Fruit fly (Drosophila melanogaster) whole organism, embryonic: Measurements from ENCODE around the gene wrm2.

Experiments
- Asciz ChIP-seq: fragments of 200-800 bp; sonication (Bioruptor generic); optimal IDR thresholded peaks from 2 replicates; lab custom pipeline; 2017; ENCODE audit warnings: missing biosample characterization, mild to moderate bottlenecking, missing genetic modification characterization, missing genetic modification reagents
- CG11247 ChIP-seq: fragments of 200-800 bp; sonication (Bioruptor generic); IDR thresholded peaks from 2 replicates; pipeline ENCODE4 v1.3.6; 2022; ENCODE audit warnings: missing biosample characterization, missing genetic modification characterization
- CG11456 ChIP-seq: fragments of 200-800 bp; sonication (Bioruptor generic); IDR thresholded peaks from 3 replicates; pipeline ENCODE4 v1.3.6; 2022; ENCODE audit warnings: missing biosample characterization, missing genetic modification characterization
- CG11504 ChIP-seq: fragments of 200-800 bp; sonication (Bioruptor generic); optimal IDR thresholded peaks from 3 replicates; lab custom pipeline; 2019; ENCODE audit warnings: missing biosample characterization, mild to moderate bottlenecking, missing genetic modification characterization, moderate library complexity
- CG11695 ChIP-seq: fragments of 200-800 bp; sonication (Bioruptor generic); IDR thresholded peaks from 3 replicates; pipeline ENCODE4 v1.3.6; 2022; ENCODE audit warnings: missing biosample characterization, missing genetic modification characterization
- CG1233 ChIP-seq: fragments of 200-800 bp; sonication (Bioruptor generic); optimal IDR thresholded peaks from 4 replicates; lab custom pipeline; 2018; ENCODE audit warnings: missing biosample characterization, mild to moderate bottlenecking, missing genetic modification characterization
- CG14860 ChIP-seq: fragments of 200-800 bp; sonication (Bioruptor generic); IDR thresholded peaks from 3 replicates; pipeline ENCODE4 v1.3.6; 2022; ENCODE audit warnings: missing biosample characterization, missing genetic modification characterization; ENCODE audit not compliant: partially characterized antibody
- CG1603 ChIP-seq: fragments of 200-800 bp; sonication (Bioruptor generic); optimal IDR thresholded peaks from 2 replicates; lab custom pipeline; 2019; ENCODE audit warnings: missing biosample characterization, mild to moderate bottlenecking, missing genetic modification characterization, moderate library complexity
- CG17829 ChIP-seq: fragments of 200-800 bp; optimal IDR thresholded peaks from 2 replicates; lab custom pipeline; 2019; ENCODE audit warnings: missing biosample characterization, mild to moderate bottlenecking, missing genetic modification characterization, moderate library complexity
- CG18011 ChIP-seq: fragments of 200-800 bp; sonication (Bioruptor generic); optimal IDR thresholded peaks from 2 replicates; lab custom pipeline; 2017; ENCODE audit warnings: missing biosample characterization, missing genetic modification characterization, mild to moderate bottlenecking, moderate library complexity, missing genotype
- CG2678 ChIP-seq: fragments of 200-800 bp; sonication (Bioruptor generic); optimal IDR thresholded peaks from 3 replicates; lab custom pipeline; 2019; ENCODE audit warnings: missing biosample characterization, mild to moderate bottlenecking, missing genetic modification characterization, moderate library complexity
- CG30020 ChIP-seq: fragments of 200-800 bp; optimal IDR thresholded peaks from 2 replicates; lab custom pipeline; 2019; ENCODE audit warnings: missing biosample characterization, mild to moderate bottlenecking, missing genetic modification characterization, moderate library complexity
- CG32767 ChIP-seq: fragments of 200-800 bp; sonication (Bioruptor generic); IDR thresholded peaks from 2 replicates; pipeline ENCODE4 v1.3.6; 2022; ENCODE audit warnings: missing biosample characterization, missing genetic modification characterization
- CG34376 ChIP-seq: fragments of 200-800 bp; sonication (Bioruptor generic); optimal IDR thresholded peaks from 2 replicates; lab custom pipeline; 2018; ENCODE audit warnings: missing biosample characterization, mild to moderate bottlenecking, missing genetic modification characterization
- CG3838 ChIP-seq: fragments of 200-800 bp; sonication (Bioruptor generic); optimal IDR thresholded peaks from 3 replicates; lab custom pipeline; 2016; ENCODE audit warnings: missing biosample characterization, missing genetic modification characterization
- CG6813 ChIP-seq: fragments of 200-800 bp; sonication (Bioruptor generic); optimal IDR thresholded peaks from 2 replicates; lab custom pipeline; 2017; ENCODE audit warnings: missing biosample characterization, missing genetic modification characterization, mild to moderate bottlenecking, moderate library complexity, missing genetic modification reagents
- CG8089 ChIP-seq: fragments of 200-800 bp; sonication (Bioruptor generic); optimal IDR thresholded peaks from 3 replicates; lab custom pipeline; 2016; ENCODE audit warnings: missing biosample characterization, missing genetic modification characterization
- CG8359 ChIP-seq: fragments of 200-800 bp; sonication (Bioruptor generic); optimal IDR thresholded peaks from 2 replicates; lab custom pipeline; 2017; ENCODE audit warnings: missing biosample characterization, mild to moderate bottlenecking, missing genetic modification characterization, borderline replicate concordance
- CG9727 ChIP-seq: fragments of 200-800 bp; sonication (Bioruptor generic); optimal IDR thresholded peaks from 3 replicates; lab custom pipeline; 2017; ENCODE audit warnings: missing biosample characterization, mild to moderate bottlenecking, missing genetic modification characterization
- CrebB ChIP-seq: fragments of 200-800 bp; sonication (Bioruptor generic); optimal IDR thresholded peaks from 3 replicates; lab custom pipeline; 2018; ENCODE audit warnings: missing biosample characterization, mild to moderate bottlenecking, missing genetic modification characterization
- Drgx ChIP-seq: fragments of 200-800 bp; sonication (Bioruptor generic); IDR thresholded peaks from 2 replicates; pipeline ENCODE4 v1.3.6; 2022; ENCODE audit warnings: missing biosample characterization, missing genetic modification characterization
- E2f1 ChIP-seq: fragments of 200-800 bp; sonication (Bioruptor generic); IDR thresholded peaks from 2 replicates; pipeline ENCODE4 v1.3.6; 2022; ENCODE audit warnings: missing biosample characterization, missing genetic modification characterization
- Fer2 ChIP-seq: fragments of 200-800 bp; sonication (Bioruptor generic); optimal IDR thresholded peaks from 2 replicates; lab custom pipeline; 2018; ENCODE audit warnings: missing biosample characterization, mild to moderate bottlenecking, missing genetic modification characterization, moderate library complexity
- NC2α ChIP-seq: fragments of 200-800 bp; sonication (Bioruptor generic); optimal IDR thresholded peaks from 2 replicates; lab custom pipeline; 2016; ENCODE audit warnings: missing biosample characterization, missing genetic modification characterization
- Neu2 ChIP-seq: fragments of 200-800 bp; sonication (Bioruptor generic); optimal IDR thresholded peaks from 3 replicates; lab custom pipeline; 2016; ENCODE audit warnings: missing biosample characterization, missing genetic modification characterization, borderline replicate concordance
- NfI ChIP-seq: fragments of 200-800 bp; sonication (Bioruptor generic); optimal IDR thresholded peaks from 3 replicates; lab custom pipeline; 2018; ENCODE audit warnings: missing biosample characterization, mild to moderate bottlenecking, missing genetic modification characterization, moderate library complexity
- Rfx ChIP-seq: fragments of 200-800 bp; sonication (Bioruptor generic); IDR thresholded peaks from 2 replicates; pipeline ENCODE4 v1.3.6; 2022; ENCODE audit warnings: missing biosample characterization, missing genetic modification characterization
- Side ChIP-seq: fragments of 200-800 bp; sonication (Bioruptor generic); optimal IDR thresholded peaks from 2 replicates; lab custom pipeline; 2016; ENCODE audit warnings: missing biosample characterization, missing genetic modification characterization
- Sry-β ChIP-seq: fragments of 200-800 bp; sonication (Bioruptor generic); optimal IDR thresholded peaks from 2 replicates; lab custom pipeline; 2018; ENCODE audit warnings: missing biosample characterization, mild to moderate bottlenecking, missing genetic modification characterization, moderate library complexity
- ase ChIP-seq: fragments of 200-800 bp; sonication (Bioruptor generic); IDR thresholded peaks from 3 replicates; pipeline ENCODE4 v1.3.6; 2022; ENCODE audit warnings: missing biosample characterization, missing genetic modification characterization
- cad ChIP-seq: fragments of >200 bp; optimal IDR thresholded peaks from 2 replicates; lab custom pipeline; 2017; ENCODE audit warnings: missing biosample characterization, missing genetic modification characterization
- cg ChIP-seq: fragments of 200-800 bp; sonication (Bioruptor generic); optimal IDR thresholded peaks from 3 replicates; lab custom pipeline; 2019; ENCODE audit warnings: missing biosample characterization, mild to moderate bottlenecking, missing genetic modification characterization, moderate library complexity
- chinmo ChIP-seq: fragments of 200-800 bp; sonication (Bioruptor generic); IDR thresholded peaks from 4 replicates; pipeline ENCODE4 v1.3.6; 2022; ENCODE audit warnings: missing biosample characterization, missing genetic modification characterization; ENCODE audit not compliant: partially characterized antibody
- ewg ChIP-seq: fragments of 200-800 bp; sonication (Bioruptor generic); optimal IDR thresholded peaks from 3 replicates; lab custom pipeline; 2017; ENCODE audit warnings: mild to moderate bottlenecking, missing biosample characterization, missing genetic modification reagents, missing genetic modification characterization
- gem ChIP-seq: fragments of 200-800 bp; sonication (Bioruptor generic); optimal IDR thresholded peaks from 2 replicates; lab custom pipeline; 2019; ENCODE audit warnings: missing biosample characterization, mild to moderate bottlenecking, missing genetic modification characterization, moderate library complexity
- h ChIP-seq: fragments of >200 bp; optimal IDR thresholded peaks from 2 replicates; lab custom pipeline; 2017
- hbn ChIP-seq: fragments of 200-800 bp; sonication (Bioruptor generic); IDR thresholded peaks from 2 replicates; pipeline ENCODE4 v1.3.6; 2022; ENCODE audit warnings: missing biosample characterization, missing genetic modification characterization; ENCODE audit not compliant: partially characterized antibody
- jigr1 ChIP-seq: fragments of 200-800 bp; sonication (Bioruptor generic); IDR thresholded peaks from 3 replicates; pipeline ENCODE4 v1.3.6; 2022; ENCODE audit warnings: missing biosample characterization, missing genetic modification characterization
- kah ChIP-seq: fragments of 200-800 bp; sonication (Bioruptor generic); optimal IDR thresholded peaks from 2 replicates; lab custom pipeline; 2018; ENCODE audit warnings: missing biosample characterization, mild to moderate bottlenecking, missing genetic modification characterization
- luna ChIP-seq: fragments of 200-800 bp; sonication (Bioruptor generic); optimal IDR thresholded peaks from 2 replicates; lab custom pipeline; 2016; ENCODE audit warnings: missing biosample characterization, missing genetic modification characterization
- mam ChIP-seq: fragments of 200-800 bp; sonication (Bioruptor generic); optimal IDR thresholded peaks from 3 replicates; lab custom pipeline; 2016; ENCODE audit warnings: missing biosample characterization, missing genetic modification characterization
- oc ChIP-seq: fragments of 200-800 bp; sonication (Bioruptor generic); optimal IDR thresholded peaks from 2 replicates; lab custom pipeline; 2018; ENCODE audit warnings: missing biosample characterization, mild to moderate bottlenecking, missing genetic modification characterization, moderate library complexity
- phol ChIP-seq: fragments of 200-800 bp; sonication (Bioruptor generic); optimal IDR thresholded peaks from 3 replicates; lab custom pipeline; 2018; ENCODE audit warnings: missing biosample characterization, mild to moderate bottlenecking, missing genetic modification characterization, moderate library complexity
- ro ChIP-seq: fragments of 200-800 bp; sonication (Bioruptor generic); IDR thresholded peaks from 2 replicates; pipeline ENCODE4 v1.3.6; 2022; ENCODE audit warnings: missing biosample characterization, missing genetic modification characterization
- seq ChIP-seq: fragments of 200-800 bp; sonication (Bioruptor generic); IDR thresholded peaks from 2 replicates; pipeline ENCODE4 v1.3.6; 2022; ENCODE audit warnings: missing biosample characterization, missing genetic modification characterization
- slou ChIP-seq: fragments of 200-800 bp; sonication (Bioruptor generic); optimal IDR thresholded peaks from 3 replicates; lab custom pipeline; 2016; ENCODE audit warnings: missing biosample characterization, missing genetic modification characterization
- stc ChIP-seq: fragments of 200-800 bp; sonication (Bioruptor generic); IDR thresholded peaks from 2 replicates; pipeline ENCODE4 v1.3.6; 2022; ENCODE audit warnings: missing biosample characterization, missing genetic modification characterization
- tio ChIP-seq: fragments of 200-800 bp; sonication (Bioruptor generic); optimal IDR thresholded peaks from 2 replicates; lab custom pipeline; 2017; ENCODE audit warnings: missing biosample characterization, missing genetic modification characterization, inconsistent platforms
- vnd ChIP-seq: fragments of 200-800 bp; sonication (Bioruptor generic); IDR thresholded peaks from 3 replicates; pipeline ENCODE4 v1.3.6; 2022; ENCODE audit warnings: missing biosample characterization, missing genetic modification characterization; ENCODE audit not compliant: partially characterized antibody

wrm2 gene

DNA sequence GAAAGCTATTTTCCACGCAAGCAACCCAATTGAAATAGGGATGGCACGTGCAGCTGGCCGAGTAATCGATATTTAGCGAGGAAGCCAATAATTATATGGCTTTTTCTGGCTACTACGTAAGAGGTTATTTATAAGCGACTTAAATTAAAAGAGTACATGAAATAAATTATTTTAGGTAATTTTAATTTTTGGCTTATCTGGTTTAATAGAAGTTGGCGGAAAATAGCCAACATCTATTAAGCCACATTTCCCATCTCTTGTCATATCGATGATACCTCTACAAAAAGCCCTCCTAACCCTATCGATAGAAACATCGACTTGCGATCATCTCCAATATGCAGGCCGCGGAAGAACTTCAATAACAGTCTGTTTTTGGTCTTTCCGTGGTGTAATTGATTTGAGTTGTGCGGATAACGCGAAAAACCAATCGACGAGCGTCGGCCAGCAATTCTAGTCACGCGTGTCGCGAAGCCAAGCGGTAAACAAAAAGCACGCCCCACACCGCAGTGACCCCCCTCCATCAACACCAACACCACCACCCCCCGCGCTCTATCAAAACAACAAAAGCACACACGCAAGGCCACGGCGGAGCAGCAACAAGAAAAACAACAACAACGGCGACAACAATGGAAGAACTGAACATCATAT is 13.1 kb upstream of the wrm2 start, which contains the start of the genes Srp19 and qm (continued):
- TF ChIP-seq slou (GFP tag; lab: Kevin White, UChicago): peak; percentile 8
- TF ChIP-seq CG34376: peak; percentile 41
- TF ChIP-seq ase: 0 out of 3 replicates have a peak, but pooled peaks have one; percentile 11
- TF ChIP-seq cad (GFP tag; lab: Kevin White, UChicago): no peak
- TF ChIP-seq CG2678 (tag; lab: Kevin White, UChicago): peak; percentile 33
- no peak for TF ChIP-seq CG3838 (GFP tag; lab: Kevin White, UChicago)
- TF ChIP-seq Rfx (GFP tag; lab: Robert Waterston, UW): peak; percentile 51; the same call in 1 of the 2 replicates
- peak; percentile 39 for TF ChIP-seq CG1233 (GFP tag; lab: Kevin White, UChicago)
- peak; percentile 34 for TF ChIP-seq Fer2 (tag; lab: Kevin White, UChicago)
- no peak for TF ChIP-seq cg (GFP tag; lab: Kevin White, UChicago)
- TF ChIP-seq CG8089 (GFP tag; lab: Kevin White, UChicago): no peak
- TF ChIP-seq NC2α (GFP tag; lab: Kevin White, UChicago): no peak
- TF ChIP-seq stc (GFP tag; lab: Robert Waterston, UW): peak; percentile 19; the same call in 1 of the 2 replicates
- no peak for TF ChIP-seq tio (GFP tag; lab: Kevin White, UChicago)
- TF ChIP-seq chinmo (GFP tag; lab: Robert Waterston, UW): peak; percentile 97
- TF ChIP-seq E2f1 (GFP tag; lab: Robert Waterston, UW): no peak
- TF ChIP-seq CrebB (tag; lab: Kevin White, UChicago): no peak
- peak; percentile 72 for TF ChIP-seq hbn
- TF ChIP-seq vnd (GFP tag; lab: Robert Waterston, UW): peak; percentile 85
- peak; percentile 0 for TF ChIP-seq NfI (GFP tag; lab: Kevin White, UChicago)
- no peak for TF ChIP-seq jigr1
- TF ChIP-seq ewg (GFP tag; lab: Kevin White, UChicago): no peak
- TF ChIP-seq kah: peak; percentile 28
- TF ChIP-seq CG11247 (GFP tag; lab: Robert Waterston, UW): no peak; the same call in 1 of the 2 replicates
- TF ChIP-seq CG6813: no peak
- peak; percentile 17 for TF ChIP-seq luna
- peak; percentile 28 for TF ChIP-seq CG9727 (GFP tag; lab: Kevin White, UChicago)
- no peak for TF ChIP-seq Asciz
- peak; percentile 11 for TF ChIP-seq CG1603
- no peak for TF ChIP-seq Neu2 (GFP tag; lab: Kevin White, UChicago)
- TF ChIP-seq h (lab: Kevin White, UChicago): no peak
- TF ChIP-seq CG8359 (GFP tag; lab: Kevin White, UChicago): no peak
- no peak for TF ChIP-seq CG11504 (tag; lab: Kevin White, UChicago)
- TF ChIP-seq CG11695: no peak
- 0 out of 3 replicates have a peak, but pooled peaks have one; percentile 41 for TF ChIP-seq CG11456 (GFP tag; lab: Robert Waterston, UW)
- peak; percentile 76 for TF ChIP-seq gem
- no peak for TF ChIP-seq CG32767
- no peak for TF ChIP-seq oc (tag; lab: Kevin White, UChicago)
- no peak for TF ChIP-seq Drgx (GFP tag; lab: Robert Waterston, UW)
- TF ChIP-seq CG18011 (GFP tag; lab: Kevin White, UChicago): no peak
- peak; percentile 68 for TF ChIP-seq phol
- TF ChIP-seq Side (GFP tag; lab: Kevin White, UChicago): peak; percentile 77
- peak; percentile 93 for TF ChIP-seq Sry-β (GFP tag; lab: Kevin White, UChicago)
- TF ChIP-seq ro: no peak
- TF ChIP-seq CG14860 (GFP tag; lab: Robert Waterston, UW): peak; percentile 77; the same call in 2 of the 3 replicates
- peak; percentile 55 for TF ChIP-seq CG30020 (tag; lab: Kevin White, UChicago)
- TF ChIP-seq seq: no peak
- TF ChIP-seq CG17829: peak; percentile 43
- TF ChIP-seq mam (GFP tag; lab: Kevin White, UChicago): peak; percentile 70
